Fruit fly (Drosophila melanogaster): Measurements from ENCODE around the gene CG31673.

DNA sequence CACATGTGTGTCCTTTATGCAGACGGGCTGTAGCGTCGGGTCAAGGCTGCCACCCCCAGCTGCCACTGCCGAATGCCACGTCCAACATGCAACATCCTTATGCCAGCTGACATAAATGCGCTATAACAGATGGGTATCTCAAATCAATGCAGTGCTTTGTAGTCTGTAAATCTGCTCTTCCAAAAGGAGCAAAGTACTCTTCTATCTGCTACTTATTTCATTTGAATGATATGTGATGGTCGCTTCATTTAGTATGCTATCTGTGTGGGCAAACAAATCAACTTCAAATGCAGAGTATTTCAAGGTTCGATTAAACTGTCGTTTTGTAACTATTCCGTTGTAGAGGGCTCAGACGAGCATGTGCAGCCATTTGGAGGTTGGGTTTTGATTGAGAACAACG is 20.2 kb upstream of the CG31673 start:
- no peak for TF ChIP-seq Met (GFP tag; optimal IDR thresholded peaks at IDR 0.05)
- TF ChIP-seq Eip75B (GFP tag; optimal IDR thresholded peaks at IDR 0.05), result no peak
- TF ChIP-seq Ets21C (GFP tag; optimal IDR thresholded peaks at IDR 0.05), result no peak
- TF ChIP-seq CG3032 (tag; optimal IDR thresholded peaks at IDR 0.05), result peak; percentile 10
- no peak for TF ChIP-seq Smox (GFP tag; optimal IDR thresholded peaks at IDR 0.05)
- TF ChIP-seq spab (GFP tag; optimal IDR thresholded peaks at IDR 0.05), result no peak
- TF ChIP-seq lz (GFP tag; optimal IDR thresholded peaks at IDR 0.05), result no peak
- no peak for TF ChIP-seq fd85E (GFP tag; optimal IDR thresholded peaks at IDR 0.05)
- no peak for TF ChIP-seq CG34406 (GFP tag; optimal IDR thresholded peaks at IDR 0.05)
- TF ChIP-seq dac (GFP tag; optimal IDR thresholded peaks at IDR 0.05), result no peak
- no peak for TF ChIP-seq fd59A (GFP tag; optimal IDR thresholded peaks at IDR 0.05)
- TF ChIP-seq CG6854 (GFP tag; optimal IDR thresholded peaks at IDR 0.05), result no peak
- no peak for TF ChIP-seq Blimp-1 (GFP tag; optimal IDR thresholded peaks at IDR 0.05)
